Fruit fly (Drosophila melanogaster): Measurements from ENCODE around the gene CG9839.

CG9839 gene

DNA sequence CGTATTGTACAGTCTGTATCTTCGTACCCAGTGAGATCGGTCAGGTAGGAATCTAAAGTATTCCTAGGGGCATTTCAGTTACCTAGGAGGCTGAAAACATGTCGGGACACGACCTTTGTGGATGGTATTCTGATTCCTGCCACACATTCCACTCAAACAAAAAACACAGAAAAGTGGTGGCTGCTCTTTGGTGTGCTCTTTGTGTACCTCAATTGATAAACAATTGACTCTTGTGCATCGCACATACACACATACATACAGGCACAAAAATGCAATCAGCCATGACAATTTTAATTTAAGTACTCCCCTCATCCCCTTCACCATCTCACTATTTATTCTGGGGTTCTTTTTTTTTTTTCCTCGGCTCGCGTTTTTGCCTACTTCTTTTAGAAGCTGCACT is 42.6 kb upstream of the CG9839 start:
- TF ChIP-seq CG12605 (GFP tag; IDR thresholded peaks at IDR 0.05) (no peak), gl (tag; optimal IDR thresholded peaks at IDR 0.05) (no peak), fd96Ca (GFP tag; IDR thresholded peaks at IDR 0.05) (no peak), Pif1B (GFP tag; optimal IDR thresholded peaks at IDR 0.05) (no peak), CG15710 (tag; optimal IDR thresholded peaks at IDR 0.05) (no peak), Ets98B (GFP tag; IDR thresholded peaks at IDR 0.05) (no peak), Pif1A (GFP tag; optimal IDR thresholded peaks at IDR 0.05) (no peak)

DNA sequence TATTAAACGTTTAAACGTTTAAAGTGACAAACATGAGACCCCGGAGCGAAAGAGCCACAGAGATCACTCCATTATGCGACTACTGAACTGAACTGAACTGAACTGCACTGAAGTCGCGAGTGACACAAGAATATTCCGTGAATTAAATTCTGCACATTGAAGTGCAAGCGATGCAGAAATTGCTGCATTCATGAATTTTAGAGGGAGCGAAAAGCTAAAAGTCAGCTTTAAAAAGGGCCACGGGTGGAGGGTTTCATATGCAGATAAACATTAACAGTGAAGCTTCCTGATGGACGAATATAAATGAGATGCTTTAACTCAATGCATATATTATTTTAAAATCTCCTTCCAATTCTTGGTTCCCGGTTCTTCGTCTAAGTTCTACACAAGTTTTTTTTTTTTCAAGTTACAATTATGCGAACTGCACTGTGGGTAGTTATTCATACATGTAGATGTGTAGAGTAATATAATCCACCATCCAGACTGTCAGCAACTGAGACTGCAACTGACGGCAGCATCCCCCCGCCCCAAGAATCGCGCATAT is 41.6 kb upstream of the CG9839 start:
- no peak for TF ChIP-seq CG13204 (GFP tag; optimal IDR thresholded peaks at IDR 0.05)
- TF ChIP-seq fd96Ca (GFP tag; IDR thresholded peaks at IDR 0.05): no peak; the same call in 2 of the 3 replicates
- TF ChIP-seq Pif1A (GFP tag; optimal IDR thresholded peaks at IDR 0.05): peak; percentile 63
- no peak for TF ChIP-seq CG10348 (GFP tag; IDR thresholded peaks at IDR 0.05)
- TF ChIP-seq CG8301 (tag; optimal IDR thresholded peaks at IDR 0.05): peak; percentile 36
- peak; percentile 51 for TF ChIP-seq CG34367 (tag; optimal IDR thresholded peaks at IDR 0.05)
- TF ChIP-seq Pif1B (GFP tag; optimal IDR thresholded peaks at IDR 0.05): peak; percentile 45
- no peak for TF ChIP-seq D1 (tag; optimal IDR thresholded peaks at IDR 0.05)
- no peak for TF ChIP-seq Snoo (tag; optimal IDR thresholded peaks at IDR 0.05)
- peak; percentile 44; the same call in 1 of the 2 replicates for TF ChIP-seq CG32121 (GFP tag; IDR thresholded peaks at IDR 0.05)
- TF ChIP-seq CG15710 (tag; optimal IDR thresholded peaks at IDR 0.05): peak; percentile 65
- peak; percentile 59 for TF ChIP-seq CG17806 (tag; optimal IDR thresholded peaks at IDR 0.05)
- TF ChIP-seq gl (tag; optimal IDR thresholded peaks at IDR 0.05): no peak
- peak; percentile 55 for TF ChIP-seq CG9948 (tag; optimal IDR thresholded peaks at IDR 0.05)
- TF ChIP-seq Ets98B (GFP tag; IDR thresholded peaks at IDR 0.05): peak; percentile 60; the same call in 1 of the 2 replicates
- TF ChIP-seq CG12605 (GFP tag; IDR thresholded peaks at IDR 0.05): no peak
- TF ChIP-seq CG8159 (tag; optimal IDR thresholded peaks at IDR 0.05): peak; percentile 70
- TF ChIP-seq rn (GFP tag; IDR thresholded peaks at IDR 0.05): 0 out of 2 replicates have a peak, but pooled peaks have one; percentile 52
- peak; percentile 41 for TF ChIP-seq CG14655 (GFP tag; optimal IDR thresholded peaks at IDR 0.05)
- TF ChIP-seq EcR (GFP tag; optimal IDR thresholded peaks at IDR 0.05): no peak
- TF ChIP-seq CG4496 (GFP tag; IDR thresholded peaks at IDR 0.05): peak; percentile 65; the same call in 2 of the 3 replicates

DNA sequence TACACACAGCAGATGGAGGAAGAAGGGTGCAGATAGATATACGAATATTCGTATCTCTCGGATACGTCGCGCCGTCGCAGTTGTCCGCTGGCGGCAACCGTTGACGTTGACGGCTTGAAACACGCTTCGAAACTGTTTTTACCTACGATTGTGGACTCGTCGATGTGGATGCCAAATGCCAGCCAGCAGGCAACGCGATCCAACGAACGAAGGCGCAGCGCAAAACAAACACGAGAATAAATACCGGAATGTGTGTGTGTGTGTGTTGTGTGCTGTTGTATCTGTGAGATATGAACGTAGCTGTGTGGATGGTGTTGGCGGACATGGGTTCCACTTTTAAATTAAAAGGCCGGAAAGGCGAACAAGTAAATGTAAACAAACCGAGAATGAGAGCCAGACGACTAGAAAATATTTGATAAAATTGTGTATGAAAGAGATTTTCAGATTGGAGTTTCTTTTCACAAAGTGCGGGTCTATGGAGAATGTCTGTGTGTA is 40.6 kb upstream of the CG9839 start:
- TF ChIP-seq CG12605 (GFP tag; IDR thresholded peaks at IDR 0.05) (peak; percentile 57), CG10348 (GFP tag; IDR thresholded peaks at IDR 0.05) (no peak), CG13204 (GFP tag; optimal IDR thresholded peaks at IDR 0.05) (no peak), CG9948 (tag; optimal IDR thresholded peaks at IDR 0.05) (no peak), D1 (tag; optimal IDR thresholded peaks at IDR 0.05) (peak; percentile 10), CG32121 (GFP tag; IDR thresholded peaks at IDR 0.05) (peak; percentile 43; the same call in 1 of the 2 replicates), CG15710 (tag; optimal IDR thresholded peaks at IDR 0.05) (peak; percentile 6), Pif1B (GFP tag; optimal IDR thresholded peaks at IDR 0.05) (peak; percentile 60), EcR (GFP tag; optimal IDR thresholded peaks at IDR 0.05) (peak; percentile 60), CG34367 (tag; optimal IDR thresholded peaks at IDR 0.05) (no peak), Ets98B (GFP tag; IDR thresholded peaks at IDR 0.05) (peak; percentile 73), Pif1A (GFP tag; optimal IDR thresholded peaks at IDR 0.05) (peak; percentile 16), fd96Ca (GFP tag; IDR thresholded peaks at IDR 0.05) (peak; percentile 57; the same call in 1 of the 3 replicates), CG4496 (GFP tag; IDR thresholded peaks at IDR 0.05) (peak; percentile 67; the same call in 2 of the 3 replicates), CG17806 (tag; optimal IDR thresholded peaks at IDR 0.05) (no peak), gl (tag; optimal IDR thresholded peaks at IDR 0.05) (peak; percentile 36)

DNA sequence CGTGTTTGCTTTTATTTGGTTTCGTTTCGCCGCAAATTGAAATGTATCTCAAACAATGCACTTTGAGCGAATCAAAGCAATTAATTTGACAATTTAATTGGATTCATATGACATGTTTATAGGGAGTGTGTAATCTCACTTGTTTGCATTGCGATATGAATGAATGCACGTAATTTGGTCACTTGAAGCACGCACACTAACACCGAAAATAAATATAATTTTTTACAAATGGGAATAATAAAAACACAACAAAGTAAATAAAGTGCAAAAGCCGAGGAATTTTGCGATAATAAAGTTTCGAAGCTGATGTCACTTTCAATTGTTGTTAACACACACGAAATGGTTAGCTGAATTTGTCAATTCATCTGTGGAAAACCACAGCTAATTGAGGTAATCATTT is 39.4 kb upstream of the CG9839 start:
- TF ChIP-seq Ets98B (GFP tag; IDR thresholded peaks at IDR 0.05): no peak

DNA sequence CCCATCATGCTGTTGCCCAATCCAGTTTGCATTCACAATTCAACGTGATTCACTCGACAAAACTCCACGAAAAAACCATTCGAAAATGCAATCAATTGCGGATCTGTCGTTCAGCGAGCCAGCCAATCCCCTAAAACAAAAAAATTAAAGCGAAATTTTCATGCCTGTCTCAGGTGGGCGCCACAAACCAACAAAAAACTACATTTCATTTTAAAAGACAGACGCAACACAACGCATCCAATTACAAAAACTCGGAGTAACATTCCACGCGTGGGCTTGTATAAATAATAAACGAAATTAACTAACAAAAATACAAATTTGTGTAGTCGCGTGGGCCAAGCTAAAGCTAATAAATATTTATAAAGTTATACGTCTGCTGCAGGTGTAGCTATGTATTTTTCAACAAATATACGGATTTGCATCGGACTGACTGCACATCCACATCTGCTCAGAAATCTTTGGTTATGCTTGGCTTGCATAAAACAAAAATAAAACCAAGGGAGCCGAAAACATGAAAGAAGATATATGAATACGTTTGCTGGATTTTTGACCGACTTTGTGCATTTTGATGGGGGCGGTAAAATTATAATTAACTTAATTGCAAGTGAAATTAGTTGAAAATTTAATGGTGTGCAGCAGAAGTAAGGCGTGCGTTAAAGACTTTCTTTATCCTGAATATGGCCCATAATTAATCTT is 38.5 kb upstream of the CG9839 start:
- TF ChIP-seq CG12605 (GFP tag; IDR thresholded peaks at IDR 0.05) (no peak), CG14655 (GFP tag; optimal IDR thresholded peaks at IDR 0.05) (no peak), Snoo (tag; optimal IDR thresholded peaks at IDR 0.05) (no peak), CG17806 (tag; optimal IDR thresholded peaks at IDR 0.05) (no peak), Pif1B (GFP tag; optimal IDR thresholded peaks at IDR 0.05) (no peak), CG34367 (tag; optimal IDR thresholded peaks at IDR 0.05) (no peak), CG8301 (tag; optimal IDR thresholded peaks at IDR 0.05) (no peak), CG4496 (GFP tag; IDR thresholded peaks at IDR 0.05) (no peak), CG9948 (tag; optimal IDR thresholded peaks at IDR 0.05) (no peak), D1 (tag; optimal IDR thresholded peaks at IDR 0.05) (no peak), CG13204 (GFP tag; optimal IDR thresholded peaks at IDR 0.05) (no peak), fd96Ca (GFP tag; IDR thresholded peaks at IDR 0.05) (no peak), CG8159 (tag; optimal IDR thresholded peaks at IDR 0.05) (no peak), Pif1A (GFP tag; optimal IDR thresholded peaks at IDR 0.05) (no peak), CG15710 (tag; optimal IDR thresholded peaks at IDR 0.05) (no peak)

DNA sequence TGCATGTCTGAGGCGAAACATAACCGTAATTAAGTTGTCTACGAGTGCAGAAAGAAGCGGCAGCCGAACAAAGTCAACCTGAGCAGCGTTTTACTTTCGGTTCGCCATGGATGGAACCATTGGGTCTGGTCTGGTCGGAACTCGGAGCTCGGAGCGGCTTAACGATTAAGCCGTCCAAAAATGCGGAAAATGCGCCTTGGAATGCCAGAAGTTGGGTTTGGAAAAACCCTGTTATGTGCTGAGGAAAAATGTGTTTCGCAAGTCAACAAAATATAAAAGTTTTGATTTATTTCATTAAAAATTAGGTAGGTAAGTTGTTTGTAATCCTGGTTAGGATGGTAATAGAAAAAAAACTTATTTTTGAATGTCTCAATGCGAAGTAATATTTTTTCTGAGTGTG is 35.9 kb upstream of the CG9839 start:
- TF ChIP-seq CG15710 (tag; optimal IDR thresholded peaks at IDR 0.05) (no peak), CG4496 (GFP tag; IDR thresholded peaks at IDR 0.05) (no peak), CG17806 (tag; optimal IDR thresholded peaks at IDR 0.05) (no peak), EcR (GFP tag; optimal IDR thresholded peaks at IDR 0.05) (no peak), CG12605 (GFP tag; IDR thresholded peaks at IDR 0.05) (no peak), Pif1A (GFP tag; optimal IDR thresholded peaks at IDR 0.05) (no peak), CG14655 (GFP tag; optimal IDR thresholded peaks at IDR 0.05) (no peak), CG13204 (GFP tag; optimal IDR thresholded peaks at IDR 0.05) (no peak), rn (GFP tag; IDR thresholded peaks at IDR 0.05) (no peak), CG34367 (tag; optimal IDR thresholded peaks at IDR 0.05) (no peak), gl (tag; optimal IDR thresholded peaks at IDR 0.05) (no peak), fd96Ca (GFP tag; IDR thresholded peaks at IDR 0.05) (no peak), CG10348 (GFP tag; IDR thresholded peaks at IDR 0.05) (no peak), CG32121 (GFP tag; IDR thresholded peaks at IDR 0.05) (no peak), CG9948 (tag; optimal IDR thresholded peaks at IDR 0.05) (no peak), CG8301 (tag; optimal IDR thresholded peaks at IDR 0.05) (no peak), Pif1B (GFP tag; optimal IDR thresholded peaks at IDR 0.05) (no peak)

Data from whole organism, pupa.